Worm (Caenorhabditis elegans) whole organism, L3 larva: ENCODE results near the gene sek-3.

Source experiments
- R02D3.7 ChIP-seq: fragments of 150-350 bp; optimal IDR thresholded peaks from 2 replicates; lab custom pipeline; 2014; ENCODE audit warnings: missing biosample characterization, missing genetic modification characterization
- aly-2 ChIP-seq: fragments of 150-350 bp; optimal IDR thresholded peaks from 2 replicates; lab custom pipeline; 2014; ENCODE audit warnings: missing biosample characterization, missing genetic modification characterization
- ama-1 ChIP-seq: fragments of 150-350 bp; optimal IDR thresholded peaks from 2 replicates; lab custom pipeline; 2018
- daf-12 ChIP-seq: fragments of 150-350 bp; optimal IDR thresholded peaks from 2 replicates; lab custom pipeline; 2014; ENCODE audit warnings: missing biosample characterization, missing genetic modification reagents, missing genetic modification characterization
- elt-2 ChIP-seq: sonication (generic microtip); optimal IDR thresholded peaks from 2 replicates; lab custom pipeline; 2016; ENCODE audit warnings: missing genetic modification reagents, mild to moderate bottlenecking, missing genetic modification characterization, missing compliant biosample characterization
- nfya-1 ChIP-seq: sonication (generic microtip); optimal IDR thresholded peaks from 2 replicates; lab custom pipeline; 2017; ENCODE audit warnings: missing genetic modification characterization, mild to moderate bottlenecking, missing compliant biosample characterization, antibody characterized with exemption, moderate library complexity; ENCODE audit not compliant: insufficient read depth
- nhr-11 ChIP-seq: fragments of 150-350 bp; optimal IDR thresholded peaks from 2 replicates; lab custom pipeline; 2014; ENCODE audit warnings: missing biosample characterization, missing genetic modification characterization
- nhr-25 ChIP-seq: sonication (generic microtip); optimal IDR thresholded peaks from 2 replicates; lab custom pipeline; 2017; ENCODE audit warnings: missing biosample characterization, missing genetic modification characterization
- pqm-1 ChIP-seq: fragments of 150-350 bp; optimal IDR thresholded peaks from 2 replicates; lab custom pipeline; 2017; ENCODE audit warnings: missing biosample characterization, missing genetic modification characterization, inconsistent platforms
- skn-1 ChIP-seq: fragments of 150-350 bp; optimal IDR thresholded peaks from 2 replicates; lab custom pipeline; 2014; ENCODE audit warnings: missing biosample characterization, missing genetic modification characterization
- snpc-4 ChIP-seq: fragments of 150-350 bp; optimal IDR thresholded peaks from 2 replicates; lab custom pipeline; 2014; ENCODE audit warnings: missing biosample characterization, missing genetic modification characterization
- unc-62 ChIP-seq: fragments of 150-350 bp; sonication (generic microtip); optimal IDR thresholded peaks from 4 replicates; lab custom pipeline; 2014; ENCODE audit warnings: missing biosample characterization, missing genetic modification reagents, missing genetic modification characterization

ce11 chrX:4978103-4978502, 39.6 kb upstream of the sek-3 start:
- no peak for TF ChIP-seq daf-12 (tag; lab: Kevin White, UChicago)
- TF ChIP-seq pqm-1, result no peak
- no peak for TF ChIP-seq unc-62 (GFP tag; lab: Kevin White, UChicago)
- no peak for TF ChIP-seq nhr-25 (tag; lab: Kevin White, UChicago)
- no peak for TF ChIP-seq ama-1 (lab: Kevin White, UChicago)
- no peak for TF ChIP-seq snpc-4
- TF ChIP-seq skn-1 (tag; lab: Kevin White, UChicago), result no peak
- TF ChIP-seq nhr-11 (tag; lab: Kevin White, UChicago), result no peak
- no peak for TF ChIP-seq aly-2
- no peak for TF ChIP-seq R02D3.7 (tag; lab: Kevin White, UChicago)
- no peak for TF ChIP-seq elt-2
- no peak for TF ChIP-seq nfya-1 (tag; lab: Kevin White, UChicago)
